Fruit fly (Drosophila melanogaster) whole organism, embryonic: ENCODE data around the gene CG3224.

Experiments used
- Adf1 ChIP-seq: fragments of 200-800 bp; sonication (Bioruptor generic); IDR thresholded peaks from 2 replicates; pipeline ENCODE4 v1.3.6; 2022; ENCODE audit warnings: missing biosample characterization, missing genetic modification characterization
- Antp ChIP-seq: fragments of 200-800 bp; sonication (Bioruptor generic); optimal IDR thresholded peaks from 3 replicates; lab custom pipeline; 2016; ENCODE audit warnings: missing biosample characterization, missing genetic modification characterization
- BEAF-32 ChIP-seq: fragments of 200-800 bp; sonication (Bioruptor generic); optimal IDR thresholded peaks from 3 replicates; lab custom pipeline; 2017; ENCODE audit warnings: missing biosample characterization, missing genetic modification characterization, mild to moderate bottlenecking, moderate library complexity, missing genetic modification reagents
- CG11696 ChIP-seq: fragments of 200-800 bp; sonication (Bioruptor generic); IDR thresholded peaks from 2 replicates; pipeline ENCODE4 v1.3.6; 2022; ENCODE audit warnings: missing biosample characterization, missing genetic modification characterization
- CG12104 ChIP-seq: fragments of 200-800 bp; sonication (Bioruptor generic); optimal IDR thresholded peaks from 3 replicates; lab custom pipeline; 2016; ENCODE audit warnings: missing biosample characterization, missing genetic modification characterization
- CG12769 ChIP-seq: fragments of 200-800 bp; sonication (Bioruptor generic); optimal IDR thresholded peaks from 2 replicates; lab custom pipeline; 2019; ENCODE audit warnings: missing biosample characterization, mild to moderate bottlenecking, missing genetic modification characterization, moderate library complexity
- CG13624 ChIP-seq: fragments of 200-800 bp; sonication (Bioruptor generic); optimal IDR thresholded peaks from 2 replicates; lab custom pipeline; 2016; ENCODE audit warnings: missing biosample characterization, missing genetic modification characterization
- CG15269 ChIP-seq: fragments of 200-800 bp; sonication (Bioruptor generic); optimal IDR thresholded peaks from 2 replicates; lab custom pipeline; 2018; ENCODE audit warnings: missing biosample characterization, mild to moderate bottlenecking, missing genetic modification characterization, moderate library complexity
- CG15696 ChIP-seq: fragments of 200-800 bp; sonication (Bioruptor generic); optimal IDR thresholded peaks from 2 replicates; lab custom pipeline; 2019; ENCODE audit warnings: missing biosample characterization, mild to moderate bottlenecking, missing genetic modification characterization, moderate library complexity
- CG18599 ChIP-seq: fragments of 200-800 bp; sonication (Bioruptor generic); optimal IDR thresholded peaks from 3 replicates; lab custom pipeline; 2017; ENCODE audit warnings: missing biosample characterization, missing genetic modification characterization, mild to moderate bottlenecking, moderate library complexity, missing genetic modification reagents
- CG2202 ChIP-seq: fragments of 200-800 bp; sonication (Bioruptor generic); optimal IDR thresholded peaks from 2 replicates; lab custom pipeline; 2018; ENCODE audit warnings: missing biosample characterization, mild to moderate bottlenecking, missing genetic modification characterization
- CG3407 ChIP-seq: fragments of 200-800 bp; sonication (Bioruptor generic); optimal IDR thresholded peaks from 2 replicates; lab custom pipeline; 2018; ENCODE audit warnings: missing biosample characterization, mild to moderate bottlenecking, missing genetic modification characterization
- CG4282 ChIP-seq: fragments of 200-800 bp; sonication (Bioruptor generic); optimal IDR thresholded peaks from 2 replicates; lab custom pipeline; 2016; ENCODE audit warnings: missing biosample characterization, missing genetic modification characterization
- CG4617 ChIP-seq: fragments of 200-800 bp; sonication (Bioruptor generic); optimal IDR thresholded peaks from 3 replicates; lab custom pipeline; 2016; ENCODE audit warnings: missing biosample characterization, missing genetic modification characterization, borderline replicate concordance
- CG5953 ChIP-seq: fragments of 200-800 bp; sonication (Bioruptor generic); IDR thresholded peaks from 2 replicates; pipeline ENCODE4 v1.3.6; 2022; ENCODE audit warnings: missing biosample characterization, missing genetic modification characterization
- CG9609 ChIP-seq: fragments of 200-800 bp; sonication (Bioruptor generic); optimal IDR thresholded peaks from 3 replicates; lab custom pipeline; 2016; ENCODE audit warnings: missing biosample characterization, missing genetic modification characterization
- CG9876 ChIP-seq: fragments of 200-800 bp; sonication (Bioruptor generic); optimal IDR thresholded peaks from 2 replicates; lab custom pipeline; 2016; ENCODE audit warnings: missing biosample characterization, missing genetic modification characterization
- CG9932 ChIP-seq: fragments of 200-800 bp; sonication (Bioruptor generic); IDR thresholded peaks from 2 replicates; pipeline ENCODE4 v1.3.6; 2022; ENCODE audit warnings: missing biosample characterization, missing genetic modification characterization
- Dbx ChIP-seq: fragments of 200-800 bp; sonication (Bioruptor generic); IDR thresholded peaks from 3 replicates; pipeline ENCODE4 v1.3.6; 2022; ENCODE audit warnings: missing biosample characterization, missing genetic modification characterization
- Fer2 ChIP-seq: fragments of 200-800 bp; sonication (Bioruptor generic); optimal IDR thresholded peaks from 2 replicates; lab custom pipeline; 2018; ENCODE audit warnings: missing biosample characterization, mild to moderate bottlenecking, missing genetic modification characterization, moderate library complexity
- Gug ChIP-seq: fragments of 200-800 bp; sonication (Bioruptor generic); IDR thresholded peaks from 4 replicates; pipeline ENCODE4 v1.3.6; 2022; ENCODE audit warnings: missing biosample characterization, missing genetic modification characterization
- H2.0 ChIP-seq: fragments of 200-800 bp; sonication (Bioruptor generic); IDR thresholded peaks from 2 replicates; pipeline ENCODE4 v1.3.6; 2022; ENCODE audit warnings: missing biosample characterization, missing genetic modification characterization
- Hmr ChIP-seq: fragments of 200-800 bp; sonication (Bioruptor generic); optimal IDR thresholded peaks from 3 replicates; lab custom pipeline; 2017; ENCODE audit warnings: mild to moderate bottlenecking, missing biosample characterization, missing genetic modification reagents, missing genetic modification characterization
- Hmx ChIP-seq: fragments of 200-800 bp; sonication (Bioruptor generic); optimal IDR thresholded peaks from 2 replicates; lab custom pipeline; 2016; ENCODE audit warnings: missing biosample characterization, missing genetic modification characterization
- Max ChIP-seq: fragments of 200-800 bp; sonication (Bioruptor generic); optimal IDR thresholded peaks from 2 replicates; lab custom pipeline; 2016; ENCODE audit warnings: missing biosample characterization, mild to moderate bottlenecking, missing genetic modification characterization
- Myb ChIP-seq: fragments of 200-800 bp; sonication (Bioruptor generic); optimal IDR thresholded peaks from 2 replicates; lab custom pipeline; 2016; ENCODE audit warnings: missing biosample characterization, missing genetic modification characterization
- Optix ChIP-seq: fragments of 200-800 bp; sonication (Bioruptor generic); IDR thresholded peaks from 3 replicates; pipeline ENCODE4 v1.3.6; 2022; ENCODE audit warnings: missing biosample characterization, missing genetic modification characterization
- Sox100B ChIP-seq: fragments of 200-800 bp; sonication (Bioruptor generic); optimal IDR thresholded peaks from 3 replicates; lab custom pipeline; 2018; ENCODE audit warnings: missing biosample characterization, mild to moderate bottlenecking, missing genetic modification characterization
- TFAM ChIP-seq: fragments of 200-800 bp; sonication (Bioruptor generic); optimal IDR thresholded peaks from 2 replicates; lab custom pipeline; 2017; ENCODE audit warnings: missing biosample characterization, missing genetic modification characterization, inconsistent platforms
- ac ChIP-seq: fragments of 200-800 bp; sonication (Bioruptor generic); optimal IDR thresholded peaks from 3 replicates; lab custom pipeline; 2017; ENCODE audit warnings: missing biosample characterization, mild to moderate bottlenecking, missing genetic modification characterization
- al ChIP-seq: fragments of 200-800 bp; sonication (Bioruptor generic); IDR thresholded peaks from 2 replicates; pipeline ENCODE4 v1.3.6; 2022; ENCODE audit warnings: missing biosample characterization, missing genetic modification characterization
- bcd ChIP-seq: fragments of 200-800 bp; sonication (Bioruptor generic); optimal IDR thresholded peaks from 2 replicates; lab custom pipeline; 2017; ENCODE audit warnings: missing biosample characterization, mild to moderate bottlenecking, missing genetic modification characterization
- bsh ChIP-seq, 2 experiments: fragments of 200-800 bp; sonication (Bioruptor generic); optimal IDR thresholded peaks; 2 replicates each; lab custom pipeline; 2017 to 2018; ENCODE audit warnings: mild to moderate bottlenecking in 2 of 2, missing biosample characterization in 2 of 2, missing genetic modification characterization in 2 of 2, moderate library complexity in 1 of 2
- dimm ChIP-seq: fragments of 200-800 bp; sonication (Bioruptor generic); IDR thresholded peaks from 2 replicates; pipeline ENCODE4 v1.3.6; 2022; ENCODE audit warnings: missing biosample characterization, missing genetic modification characterization
- exex ChIP-seq: fragments of 200-800 bp; sonication (Bioruptor generic); optimal IDR thresholded peaks from 4 replicates; lab custom pipeline; 2018; ENCODE audit warnings: missing biosample characterization, mild to moderate bottlenecking, missing genetic modification characterization, moderate library complexity
- fd3F ChIP-seq: fragments of 200-800 bp; sonication (Bioruptor generic); optimal IDR thresholded peaks from 2 replicates; lab custom pipeline; 2018; ENCODE audit warnings: missing biosample characterization, mild to moderate bottlenecking, missing genetic modification characterization, moderate library complexity
- gem ChIP-seq: fragments of 200-800 bp; sonication (Bioruptor generic); optimal IDR thresholded peaks from 2 replicates; lab custom pipeline; 2019; ENCODE audit warnings: missing biosample characterization, mild to moderate bottlenecking, missing genetic modification characterization, moderate library complexity
- grau ChIP-seq: fragments of 200-800 bp; optimal IDR thresholded peaks from 3 replicates; lab custom pipeline; 2019; ENCODE audit warnings: missing biosample characterization, mild to moderate bottlenecking, missing genetic modification characterization, moderate library complexity
- hth ChIP-seq: fragments of >200 bp; optimal IDR thresholded peaks from 2 replicates; lab custom pipeline; 2017; ENCODE audit warnings: inconsistent platforms
- kah ChIP-seq: fragments of 200-800 bp; sonication (Bioruptor generic); optimal IDR thresholded peaks from 2 replicates; lab custom pipeline; 2018; ENCODE audit warnings: missing biosample characterization, mild to moderate bottlenecking, missing genetic modification characterization
- org-1 ChIP-seq: fragments of 200-800 bp; sonication (Bioruptor generic); optimal IDR thresholded peaks from 2 replicates; lab custom pipeline; 2017; ENCODE audit warnings: missing biosample characterization, missing genetic modification characterization
- sd ChIP-seq: fragments of 200-800 bp; sonication (Bioruptor generic); optimal IDR thresholded peaks from 3 replicates; lab custom pipeline; 2018; ENCODE audit warnings: missing biosample characterization, mild to moderate bottlenecking, missing genetic modification characterization, moderate library complexity
- sens ChIP-seq: fragments of 200-800 bp; sonication (Bioruptor generic); peaks from one replicate; lab custom pipeline; 2016; ENCODE audit warnings: missing biosample characterization, missing genetic modification characterization
- sna ChIP-seq: fragments of 200-800 bp; sonication (Bioruptor generic); IDR thresholded peaks from 2 replicates; pipeline ENCODE4 v1.3.6; 2022; ENCODE audit warnings: missing biosample characterization, missing genetic modification characterization; ENCODE audit not compliant: partially characterized antibody
- sob ChIP-seq: fragments of 200-800 bp; sonication (Bioruptor generic); IDR thresholded peaks from 2 replicates; pipeline ENCODE4 v1.3.6; 2022; ENCODE audit warnings: missing biosample characterization, missing genetic modification characterization
- tap ChIP-seq: fragments of 200-800 bp; optimal IDR thresholded peaks from 3 replicates; lab custom pipeline; 2019; ENCODE audit warnings: missing biosample characterization, mild to moderate bottlenecking, missing genetic modification characterization, moderate library complexity
- unc-4 ChIP-seq: fragments of 200-800 bp; sonication (Bioruptor generic); IDR thresholded peaks from 2 replicates; pipeline ENCODE4 v1.3.6; 2022; ENCODE audit warnings: missing biosample characterization, missing genetic modification characterization; ENCODE audit not compliant: partially characterized antibody
- vvl ChIP-seq: fragments of 200-800 bp; sonication (Bioruptor generic); IDR thresholded peaks from 2 replicates; pipeline ENCODE4 v1.3.6; 2022; ENCODE audit warnings: missing biosample characterization, missing genetic modification characterization
- wor ChIP-seq: fragments of 200-800 bp; sonication (Bioruptor generic); IDR thresholded peaks from 2 replicates; pipeline ENCODE4 v1.3.6; 2022; ENCODE audit warnings: missing biosample characterization, missing genetic modification characterization
- zf30C ChIP-seq: fragments of 200-800 bp; sonication (Bioruptor generic); optimal IDR thresholded peaks from 3 replicates; lab custom pipeline; 2018; ENCODE audit warnings: missing biosample characterization, mild to moderate bottlenecking, missing genetic modification characterization
- zfh1 ChIP-seq: fragments of 200-800 bp; sonication (Bioruptor generic); IDR thresholded peaks from 3 replicates; pipeline ENCODE4 v1.3.6; 2022; ENCODE audit warnings: missing biosample characterization, missing genetic modification characterization

Gene CG3224

DNA sequence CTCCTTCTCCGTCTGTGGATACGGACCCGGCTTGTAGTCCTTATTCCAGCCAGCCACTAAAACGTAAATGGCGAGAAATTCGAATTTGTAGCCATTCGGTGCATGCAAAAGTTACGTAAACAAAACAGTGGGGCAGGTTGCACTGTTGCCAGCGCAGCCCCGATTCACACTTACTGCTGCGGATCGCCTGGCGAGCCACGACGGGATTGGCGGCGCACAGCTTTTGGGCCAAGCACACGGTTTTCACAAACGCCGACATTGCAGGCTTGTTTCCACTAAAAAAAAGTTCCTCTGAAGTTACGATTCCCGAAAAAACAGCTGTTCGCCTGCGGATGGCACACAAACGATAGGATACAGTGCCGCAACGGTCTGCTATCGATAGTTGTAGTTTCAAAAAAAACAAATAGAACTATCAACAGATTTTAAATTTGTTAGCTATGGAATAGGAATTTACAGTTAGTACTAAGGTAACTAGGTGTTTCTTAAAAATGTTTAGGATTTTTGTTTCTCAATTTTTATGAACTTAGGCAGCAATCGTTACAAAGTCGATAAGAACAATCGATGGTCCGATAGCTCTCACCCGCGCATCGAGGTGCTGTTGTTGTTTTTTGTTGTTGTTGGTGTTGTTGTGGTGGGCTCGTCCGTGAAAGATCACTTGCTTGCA, 16.7 kb upstream of the CG3224 start, which contains the start of gene Fum1 (continued):
- TF ChIP-seq CG2202 (tag; lab: Kevin White, UChicago) (no peak), Fer2 (tag; lab: Kevin White, UChicago) (no peak), zf30C (GFP tag; lab: Kevin White, UChicago) (no peak), CG3407 (GFP tag; lab: Kevin White, UChicago) (no peak), BEAF-32 (GFP tag; lab: Kevin White, UChicago) (peak; percentile 92), CG9932 (GFP tag; lab: Robert Waterston, UW) (peak; percentile 37; the same call in 1 of the 2 replicates), CG9609 (no peak), sob (GFP tag; lab: Robert Waterston, UW) (no peak), bsh (GFP tag; optimal IDR thresholded peaks at IDR 0.05; lab: Kevin White, UChicago) (no peak), CG15269 (tag; lab: Kevin White, UChicago) (no peak), Optix (no peak), bcd (GFP tag; lab: Kevin White, UChicago) (no peak), fd3F (GFP tag; lab: Kevin White, UChicago) (no peak), Hmr (GFP tag; lab: Kevin White, UChicago) (no peak), unc-4 (GFP tag; lab: Robert Waterston, UW) (peak; percentile 94), H2.0 (GFP tag; lab: Robert Waterston, UW) (no peak), Gug (GFP tag; lab: Robert Waterston, UW) (no peak), sd (tag; lab: Kevin White, UChicago) (no peak), hth (no peak), CG4282 (GFP tag; lab: Kevin White, UChicago) (no peak), sna (GFP tag; lab: Robert Waterston, UW) (peak; percentile 95), CG12104 (no peak), Hmx (no peak), exex (tag; lab: Kevin White, UChicago) (no peak), CG18599 (GFP tag; lab: Kevin White, UChicago) (no peak), org-1 (GFP tag; lab: Kevin White, UChicago) (no peak), sens (GFP tag; lab: Kevin White, UChicago) (peak; percentile 84), kah (GFP tag; lab: Kevin White, UChicago) (no peak), Sox100B (no peak), ac (GFP tag; lab: Kevin White, UChicago) (no peak), CG13624 (GFP tag; lab: Kevin White, UChicago) (peak; percentile 20), al (no peak), CG12769 (tag; lab: Kevin White, UChicago) (no peak), gem (tag; lab: Kevin White, UChicago) (no peak), grau (tag; lab: Kevin White, UChicago) (peak; percentile 38), zfh1 (GFP tag; lab: Robert Waterston, UW) (no peak), wor (no peak), Myb (GFP tag; lab: Kevin White, UChicago) (peak; percentile 33), Max (GFP tag; lab: Kevin White, UChicago) (no peak), Adf1 (GFP tag; lab: Robert Waterston, UW) (no peak), CG4617 (GFP tag; lab: Kevin White, UChicago) (no peak), CG9876 (GFP tag; lab: Kevin White, UChicago) (no peak), vvl (GFP tag; lab: Robert Waterston, UW) (no peak), CG5953 (GFP tag; lab: Robert Waterston, UW) (no peak), dimm (GFP tag; lab: Robert Waterston, UW) (no peak), Dbx (GFP tag; lab: Robert Waterston, UW) (no peak), CG15696 (tag; lab: Kevin White, UChicago) (no peak), tap (no peak), Antp (GFP tag; lab: Kevin White, UChicago) (no peak), TFAM (GFP tag; lab: Kevin White, UChicago) (no peak), CG11696 (GFP tag; lab: Robert Waterston, UW) (no peak)
